Fruit fly (Drosophila melanogaster): ENCODE results near the gene dnc.

DNA sequence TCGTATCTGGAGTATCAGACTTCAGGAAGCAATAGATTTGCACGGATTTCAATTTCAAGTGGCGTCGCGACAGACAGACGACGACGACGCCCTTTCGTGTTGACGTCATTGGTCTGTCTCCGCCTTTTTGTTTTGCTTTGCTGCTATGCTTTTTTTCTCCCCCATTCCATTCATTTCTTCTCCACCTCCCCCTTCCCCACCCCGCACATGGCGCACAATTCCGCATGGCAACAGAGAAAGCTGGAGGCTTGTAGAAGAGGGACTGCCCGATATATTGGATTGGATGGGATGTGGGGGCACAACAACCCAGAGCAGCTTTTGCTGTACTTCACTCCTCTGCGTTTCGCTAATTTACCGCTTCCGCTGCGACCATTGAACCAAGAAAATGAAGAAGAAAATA is 207.6 kb downstream of the dnc start:
- TF ChIP-seq tj (GFP tag; optimal IDR thresholded peaks at IDR 0.05) (no peak), CG7101 (tag; optimal IDR thresholded peaks at IDR 0.05) (no peak), pad (GFP tag; optimal IDR thresholded peaks at IDR 0.05) (no peak), toe (GFP tag; optimal IDR thresholded peaks at IDR 0.05) (no peak), CG14711 (tag; optimal IDR thresholded peaks at IDR 0.05) (no peak)

Data from whole organism, adult.